Fruit fly (Drosophila melanogaster) whole organism, embryonic: Measurements from ENCODE around the gene CG33158.

Experiments used
- Bgb ChIP-seq: fragments of 200-800 bp; sonication (Bioruptor generic); IDR thresholded peaks from 2 replicates; pipeline ENCODE4 v1.3.6; 2022; ENCODE audit warnings: missing biosample characterization, missing genetic modification characterization; ENCODE audit not compliant: partially characterized antibody
- CG12155 ChIP-seq: fragments of 200-800 bp; sonication (Bioruptor generic); optimal IDR thresholded peaks from 3 replicates; lab custom pipeline; 2016; ENCODE audit warnings: missing biosample characterization, missing genetic modification characterization
- CG12391 ChIP-seq: fragments of 200-800 bp; sonication (Bioruptor generic); optimal IDR thresholded peaks from 3 replicates; lab custom pipeline; 2018; ENCODE audit warnings: missing biosample characterization, mild to moderate bottlenecking, missing genetic modification characterization, moderate library complexity
- CG15601 ChIP-seq: fragments of 200-800 bp; sonication (Bioruptor generic); optimal IDR thresholded peaks from 3 replicates; lab custom pipeline; 2019; ENCODE audit warnings: missing biosample characterization, mild to moderate bottlenecking, missing genetic modification characterization, moderate library complexity
- CG16779 ChIP-seq: fragments of 200-800 bp; sonication (Bioruptor generic); IDR thresholded peaks from 2 replicates; pipeline ENCODE4 v1.3.6; 2022; ENCODE audit warnings: missing biosample characterization, missing genetic modification characterization
- CG16815 ChIP-seq: fragments of 200-800 bp; sonication (Bioruptor generic); optimal IDR thresholded peaks from 3 replicates; lab custom pipeline; 2017; ENCODE audit warnings: missing biosample characterization, mild to moderate bottlenecking, missing genetic modification characterization
- CG17802 ChIP-seq: fragments of 200-800 bp; sonication (Bioruptor generic); optimal IDR thresholded peaks from 2 replicates; lab custom pipeline; 2018; ENCODE audit warnings: missing biosample characterization, mild to moderate bottlenecking, missing genetic modification characterization, moderate library complexity
- CG17829 ChIP-seq: fragments of 200-800 bp; optimal IDR thresholded peaks from 2 replicates; lab custom pipeline; 2019; ENCODE audit warnings: missing biosample characterization, mild to moderate bottlenecking, missing genetic modification characterization, moderate library complexity
- CG18011 ChIP-seq: fragments of 200-800 bp; sonication (Bioruptor generic); optimal IDR thresholded peaks from 2 replicates; lab custom pipeline; 2017; ENCODE audit warnings: missing biosample characterization, missing genetic modification characterization, mild to moderate bottlenecking, moderate library complexity, missing genotype
- CG2120 ChIP-seq: fragments of 200-800 bp; sonication (Bioruptor generic); optimal IDR thresholded peaks from 3 replicates; lab custom pipeline; 2016; ENCODE audit warnings: missing biosample characterization, missing genetic modification characterization
- CG3065 ChIP-seq: fragments of 200-800 bp; sonication (Bioruptor generic); optimal IDR thresholded peaks from 2 replicates; lab custom pipeline; 2016; ENCODE audit warnings: missing biosample characterization, missing genetic modification characterization
- CG31388 ChIP-seq: fragments of 200-800 bp; sonication (Bioruptor generic); optimal IDR thresholded peaks from 2 replicates; lab custom pipeline; 2016; ENCODE audit warnings: missing biosample characterization, missing genetic modification characterization
- CG3163 ChIP-seq: fragments of 200-800 bp; sonication (Bioruptor generic); optimal IDR thresholded peaks from 3 replicates; lab custom pipeline; 2016; ENCODE audit warnings: missing biosample characterization, missing genetic modification characterization
- CG4404 ChIP-seq: fragments of 200-800 bp; sonication (Bioruptor generic); IDR thresholded peaks from 2 replicates; pipeline ENCODE4 v1.3.6; 2022; ENCODE audit warnings: missing biosample characterization, missing genetic modification characterization
- CG4707 ChIP-seq: fragments of 200-800 bp; sonication (Bioruptor generic); optimal IDR thresholded peaks from 2 replicates; lab custom pipeline; 2018; ENCODE audit warnings: missing biosample characterization, mild to moderate bottlenecking, missing genetic modification characterization, moderate library complexity
- CG4854 ChIP-seq: fragments of 200-800 bp; sonication (Bioruptor generic); optimal IDR thresholded peaks from 2 replicates; lab custom pipeline; 2016; ENCODE audit warnings: missing biosample characterization, missing genetic modification characterization, inconsistent platforms
- CG6791 ChIP-seq: fragments of 200-800 bp; sonication (Bioruptor generic); IDR thresholded peaks from 3 replicates; pipeline ENCODE4 v1.3.6; 2022; ENCODE audit warnings: missing biosample characterization, missing genetic modification characterization; ENCODE audit not compliant: partially characterized antibody
- CG7839 ChIP-seq: fragments of 200-800 bp; sonication (Bioruptor generic); optimal IDR thresholded peaks from 3 replicates; lab custom pipeline; 2018; ENCODE audit warnings: missing biosample characterization, mild to moderate bottlenecking, missing genetic modification characterization, moderate library complexity
- CG7963 ChIP-seq: fragments of 200-800 bp; sonication (Bioruptor generic); IDR thresholded peaks from 3 replicates; pipeline ENCODE4 v1.3.6; 2022; ENCODE audit warnings: missing biosample characterization, missing genetic modification characterization; ENCODE audit not compliant: partially characterized antibody
- CG8478 ChIP-seq: fragments of >200 bp; optimal IDR thresholded peaks from 2 replicates; lab custom pipeline; 2018
- CG9609 ChIP-seq: fragments of 200-800 bp; sonication (Bioruptor generic); optimal IDR thresholded peaks from 3 replicates; lab custom pipeline; 2016; ENCODE audit warnings: missing biosample characterization, missing genetic modification characterization
- CkIIα-i1 ChIP-seq: fragments of 200-800 bp; sonication (Bioruptor generic); IDR thresholded peaks from 2 replicates; pipeline ENCODE4 v1.3.6; 2022; ENCODE audit warnings: missing biosample characterization, missing genetic modification characterization
- CrebB ChIP-seq: fragments of 200-800 bp; sonication (Bioruptor generic); optimal IDR thresholded peaks from 3 replicates; lab custom pipeline; 2018; ENCODE audit warnings: missing biosample characterization, mild to moderate bottlenecking, missing genetic modification characterization
- Dad ChIP-seq: fragments of 200-800 bp; sonication (Bioruptor generic); optimal IDR thresholded peaks from 3 replicates; lab custom pipeline; 2016; ENCODE audit warnings: missing biosample characterization, missing genetic modification characterization
- E2f1 ChIP-seq: fragments of 200-800 bp; sonication (Bioruptor generic); IDR thresholded peaks from 2 replicates; pipeline ENCODE4 v1.3.6; 2022; ENCODE audit warnings: missing biosample characterization, missing genetic modification characterization
- Fer2 ChIP-seq: fragments of 200-800 bp; sonication (Bioruptor generic); optimal IDR thresholded peaks from 2 replicates; lab custom pipeline; 2018; ENCODE audit warnings: missing biosample characterization, mild to moderate bottlenecking, missing genetic modification characterization, moderate library complexity
- GATAe ChIP-seq: fragments of 200-800 bp; sonication (Bioruptor generic); conservative IDR thresholded peaks from 2 replicates; pipeline ENCODE4 v1.3.6; 2022; ENCODE audit warnings: missing biosample characterization, missing genetic modification characterization
- HHEX ChIP-seq: fragments of 200-800 bp; sonication (Bioruptor generic); optimal IDR thresholded peaks from 3 replicates; lab custom pipeline; 2017; ENCODE audit warnings: missing biosample characterization, mild to moderate bottlenecking, missing genetic modification characterization, missing genetic modification reagents
- HLH54F ChIP-seq: fragments of 200-800 bp; sonication (Bioruptor generic); optimal IDR thresholded peaks from 3 replicates; lab custom pipeline; 2016; ENCODE audit warnings: missing biosample characterization, missing genetic modification characterization
- Hand ChIP-seq: fragments of 200-800 bp; sonication (Bioruptor generic); optimal IDR thresholded peaks from 2 replicates; lab custom pipeline; 2017; ENCODE audit warnings: mild to moderate bottlenecking, missing biosample characterization, missing genetic modification reagents, missing genetic modification characterization
- Hr3 ChIP-seq: fragments of 200-800 bp; sonication (Bioruptor generic); optimal IDR thresholded peaks from 3 replicates; lab custom pipeline; 2016; ENCODE audit warnings: missing biosample characterization, missing genetic modification characterization
- Hr51 ChIP-seq, 2 experiments: fragments of 200-800 bp; sonication (Bioruptor generic); optimal IDR thresholded peaks; 2 replicates in 1 of 2; 3 replicates in 1 of 2; lab custom pipeline; 2016 to 2018; ENCODE audit warnings: missing biosample characterization in 2 of 2, missing genetic modification characterization in 2 of 2, mild to moderate bottlenecking in 1 of 2, moderate library complexity in 1 of 2
- MTF-1 ChIP-seq: fragments of 200-800 bp; sonication (Bioruptor generic); optimal IDR thresholded peaks from 2 replicates; lab custom pipeline; 2018; ENCODE audit warnings: missing biosample characterization, mild to moderate bottlenecking, missing genetic modification characterization, borderline replicate concordance
- NK7.1 ChIP-seq: fragments of 200-800 bp; sonication (Bioruptor generic); optimal IDR thresholded peaks from 3 replicates; lab custom pipeline; 2016; ENCODE audit warnings: missing biosample characterization, missing genetic modification characterization
- Six4 ChIP-seq: fragments of 200-800 bp; sonication (Bioruptor generic); optimal IDR thresholded peaks from 2 replicates; lab custom pipeline; 2016; ENCODE audit warnings: missing biosample characterization, missing genetic modification characterization
- Sox102F ChIP-seq: fragments of 200-800 bp; sonication (Bioruptor generic); optimal IDR thresholded peaks from 2 replicates; lab custom pipeline; 2018; ENCODE audit warnings: missing biosample characterization, mild to moderate bottlenecking, missing genetic modification characterization, moderate library complexity
- caup ChIP-seq: fragments of 200-800 bp; sonication (Bioruptor generic); optimal IDR thresholded peaks from 3 replicates; lab custom pipeline; 2017; ENCODE audit warnings: missing biosample characterization, mild to moderate bottlenecking, missing genetic modification characterization, moderate library complexity; ENCODE audit not compliant: severe bottlenecking
- grau ChIP-seq: fragments of 200-800 bp; optimal IDR thresholded peaks from 3 replicates; lab custom pipeline; 2019; ENCODE audit warnings: missing biosample characterization, mild to moderate bottlenecking, missing genetic modification characterization, moderate library complexity
- ind ChIP-seq: fragments of 200-800 bp; sonication (Bioruptor generic); optimal IDR thresholded peaks from 3 replicates; lab custom pipeline; 2016; ENCODE audit warnings: missing biosample characterization, missing genetic modification characterization
- kay ChIP-seq: fragments of 200-800 bp; sonication (Bioruptor generic); optimal IDR thresholded peaks from 2 replicates; lab custom pipeline; 2016; ENCODE audit warnings: missing biosample characterization, missing genetic modification characterization
- knrl ChIP-seq: fragments of 200-800 bp; sonication (Bioruptor generic); IDR thresholded peaks from 3 replicates; pipeline ENCODE4 v1.3.6; 2022; ENCODE audit warnings: missing biosample characterization, missing genetic modification characterization; ENCODE audit not compliant: partially characterized antibody
- lab ChIP-seq: fragments of 200-800 bp; sonication (Bioruptor generic); optimal IDR thresholded peaks from 3 replicates; lab custom pipeline; 2017; ENCODE audit warnings: missing biosample characterization, missing genetic modification characterization, mild to moderate bottlenecking, moderate library complexity, missing genetic modification reagents
- lilli ChIP-seq: fragments of 200-800 bp; sonication (Bioruptor generic); optimal IDR thresholded peaks from 3 replicates; lab custom pipeline; 2016; ENCODE audit warnings: missing biosample characterization, missing genetic modification characterization
- luna ChIP-seq: fragments of 200-800 bp; sonication (Bioruptor generic); optimal IDR thresholded peaks from 2 replicates; lab custom pipeline; 2016; ENCODE audit warnings: missing biosample characterization, missing genetic modification characterization
- pros ChIP-seq: fragments of 200-800 bp; sonication (Bioruptor generic); optimal IDR thresholded peaks from 3 replicates; lab custom pipeline; 2019; ENCODE audit warnings: missing biosample characterization, mild to moderate bottlenecking, missing genetic modification characterization, moderate library complexity
- slou ChIP-seq: fragments of 200-800 bp; sonication (Bioruptor generic); optimal IDR thresholded peaks from 3 replicates; lab custom pipeline; 2016; ENCODE audit warnings: missing biosample characterization, missing genetic modification characterization
- trh ChIP-seq: fragments of 200-800 bp; sonication (Bioruptor generic); optimal IDR thresholded peaks from 2 replicates; lab custom pipeline; 2016; ENCODE audit warnings: missing biosample characterization, missing genetic modification characterization
- tx ChIP-seq: fragments of 200-800 bp; sonication (Bioruptor generic); optimal IDR thresholded peaks from 2 replicates; lab custom pipeline; 2016; ENCODE audit warnings: missing biosample characterization, missing genetic modification characterization

CG33158 gene

dm6 chr3L:16483524-16484370 is 64.3 kb downstream of the CG33158 start, which contains the start of gene aos (continued):
- TF ChIP-seq CG17802 (tag; lab: Kevin White, UChicago) (peak; percentile 30), CG4854 (GFP tag; lab: Kevin White, UChicago) (peak; percentile 19), CG2120 (GFP tag; lab: Kevin White, UChicago) (peak; percentile 60), HHEX (GFP tag; lab: Kevin White, UChicago) (peak; percentile 84), tx (GFP tag; lab: Kevin White, UChicago) (peak; percentile 24), MTF-1 (peak; percentile 41), CG16779 (no peak), Sox102F (GFP tag; lab: Kevin White, UChicago) (peak; percentile 88), pros (no peak), slou (GFP tag; lab: Kevin White, UChicago) (peak; percentile 50), CG3065 (GFP tag; lab: Kevin White, UChicago) (peak; percentile 81), CG3163 (GFP tag; lab: Kevin White, UChicago) (peak; percentile 9), CG18011 (GFP tag; lab: Kevin White, UChicago) (peak; percentile 61), lab (GFP tag; lab: Kevin White, UChicago) (peak; percentile 84), Hr51 (GFP tag; optimal IDR thresholded peaks at IDR 0.05; lab: Kevin White, UChicago) (peak; percentile 57 to 93), kay (GFP tag; lab: Kevin White, UChicago) (peak; percentile 55), CG17829 (tag; lab: Kevin White, UChicago) (peak; percentile 98), Hr3 (GFP tag; lab: Kevin White, UChicago) (peak; percentile 92), CG12155 (GFP tag; lab: Kevin White, UChicago) (peak; percentile 74), GATAe (GFP tag; lab: Robert Waterston, UW) (no peak), lilli (GFP tag; lab: Kevin White, UChicago) (peak; percentile 69), Fer2 (tag; lab: Kevin White, UChicago) (peak; percentile 56), CG4707 (GFP tag; lab: Kevin White, UChicago) (peak; percentile 21), caup (peak; percentile 78), trh (GFP tag; lab: Kevin White, UChicago) (peak; percentile 62), ind (peak; percentile 89), CG15601 (tag; lab: Kevin White, UChicago) (peak; percentile 90), grau (tag; lab: Kevin White, UChicago) (peak; percentile 92), E2f1 (GFP tag; lab: Robert Waterston, UW) (peak; percentile 86), Six4 (peak; percentile 96), CG12391 (tag; lab: Kevin White, UChicago) (peak; percentile 95), luna (no peak), CG6791 (GFP tag; lab: Robert Waterston, UW) (peak; percentile 69; the same call in 2 of the 3 replicates), Hand (GFP tag; lab: Kevin White, UChicago) (peak; percentile 69), CG8478 (lab: Kevin White, UChicago) (no peak), CG7839 (tag; lab: Kevin White, UChicago) (peak; percentile 86), knrl (GFP tag; lab: Robert Waterston, UW) (no peak), CG31388 (GFP tag; lab: Kevin White, UChicago) (peak; percentile 45), CG16815 (GFP tag; lab: Kevin White, UChicago) (peak; percentile 90), CrebB (tag; lab: Kevin White, UChicago) (no peak), CG9609 (GFP tag; lab: Kevin White, UChicago) (peak; percentile 24), HLH54F (peak; percentile 43), CG7963 (GFP tag; lab: Robert Waterston, UW) (no peak), CkIIα-i1 (GFP tag; lab: Robert Waterston, UW) (no peak), NK7.1 (GFP tag; lab: Kevin White, UChicago) (peak; percentile 0), CG4404 (peak; percentile 92), Bgb (GFP tag; lab: Robert Waterston, UW) (peak; percentile 26; the same call in 1 of the 2 replicates), Dad (no peak)
